Worm (Caenorhabditis elegans) whole organism, L1 larva: ENCODE measurements around the gene cbp-1.

Source experiments
- isw-1 ChIP-seq: fragments of 200-800 bp; sonication (Bioruptor generic); IDR thresholded peaks from 2 replicates; pipeline ENCODE4 v1.3.6; 2022; ENCODE audit warnings: missing genetic modification characterization, missing compliant biosample characterization
- mep-1 ChIP-seq: fragments of 150-350 bp; optimal IDR thresholded peaks from 2 replicates; lab custom pipeline; 2014; ENCODE audit warnings: missing biosample characterization, missing genetic modification characterization

DNA sequence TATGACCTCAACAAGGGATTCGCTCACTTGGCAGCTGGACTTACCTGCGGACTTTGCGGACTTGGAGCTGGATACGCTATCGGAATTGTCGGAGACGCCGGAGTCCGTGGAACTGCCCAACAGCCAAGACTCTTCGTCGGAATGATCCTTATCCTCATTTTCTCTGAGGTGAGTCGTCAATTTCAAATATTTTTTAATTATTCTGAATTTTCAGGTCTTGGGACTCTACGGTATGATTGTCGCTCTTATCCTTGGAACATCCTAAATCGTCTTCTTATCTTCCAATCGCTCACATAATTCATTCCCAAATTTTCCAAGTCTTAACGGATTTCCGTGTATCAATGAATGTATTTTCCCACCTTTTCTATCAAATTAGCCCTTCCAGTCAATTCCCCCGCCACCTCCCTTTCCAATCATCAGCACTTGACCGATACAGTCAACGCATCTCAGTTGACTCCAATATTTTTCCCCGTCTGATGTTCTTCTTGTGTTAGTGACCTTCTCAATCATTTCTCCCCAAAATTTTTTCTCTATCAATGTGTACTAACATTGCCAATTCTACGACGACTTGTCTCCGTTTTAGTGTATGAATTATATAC, 16.3 kb downstream of the cbp-1 start, which contains the start of gene R10E11.6:
- no peak for TF ChIP-seq mep-1
- TF ChIP-seq isw-1 (GFP tag; lab: Robert Waterston, UW): no peak
